Worm (Caenorhabditis elegans): ENCODE measurements around the gene dhhc-8.
A peak's percentile ranks its signal among the peaks of the same experiment; 100 is the strongest.

Gene dhhc-8

ce11 chrIII:13062414-13062965 is 44.9 kb upstream of the dhhc-8 start (continued):
- TF ChIP-seq hlh-6 (tag; optimal IDR thresholded peaks at IDR 0.05) (peak; percentile 50), ceh-48 (tag; optimal IDR thresholded peaks at IDR 0.05) (peak; percentile 54), ahr-1 (tag; optimal IDR thresholded peaks at IDR 0.05) (peak; percentile 68), dmd-4 (tag; optimal IDR thresholded peaks at IDR 0.05; ENCODE audit: borderline replicate concordance) (peak; percentile 88), pros-1 (tag; optimal IDR thresholded peaks at IDR 0.05) (peak; percentile 100), pat-9 (tag; optimal IDR thresholded peaks at IDR 0.05) (peak; percentile 63), hlh-13 (GFP tag; optimal IDR thresholded peaks at IDR 0.05) (peak; percentile 7), ceh-30 (tag; optimal IDR thresholded peaks at IDR 0.05) (peak; percentile 56), Y22D7AL.16 (tag; optimal IDR thresholded peaks at IDR 0.05) (peak; percentile 14), syd-9 (tag; optimal IDR thresholded peaks at IDR 0.05) (peak; percentile 65), fkh-6 (tag; optimal IDR thresholded peaks at IDR 0.05) (no peak), madf-2 (tag; optimal IDR thresholded peaks at IDR 0.05) (peak; percentile 61), nfya-1 (tag; optimal IDR thresholded peaks at IDR 0.05) (peak; percentile 99), nhr-232 (tag; optimal IDR thresholded peaks at IDR 0.05) (peak; percentile 35), unc-3 (GFP tag; conservative IDR thresholded peaks at IDR 0.05) (no peak), unc-3 (tag; optimal IDR thresholded peaks at IDR 0.05) (peak; percentile 79), ets-4 (tag; optimal IDR thresholded peaks at IDR 0.05) (peak; percentile 77), tbx-7 (tag; optimal IDR thresholded peaks at IDR 0.05) (peak; percentile 45), pag-3 (tag; optimal IDR thresholded peaks at IDR 0.05; ENCODE audit: borderline replicate concordance) (peak; percentile 51), F13H6.1 (tag; optimal IDR thresholded peaks at IDR 0.05) (peak; percentile 94), sox-2 (GFP tag; IDR thresholded peaks at IDR 0.05) (peak; percentile 92), pha-4 (tag; optimal IDR thresholded peaks at IDR 0.05) (no peak), mec-3 (tag; optimal IDR thresholded peaks at IDR 0.05; ENCODE audit: borderline replicate concordance) (no peak), hlh-30 (tag; optimal IDR thresholded peaks at IDR 0.05; ENCODE audit: insufficient read depth) (peak; percentile 93), ttx-3 (tag; optimal IDR thresholded peaks at IDR 0.05) (peak; percentile 37), ceh-6 (GFP tag; optimal IDR thresholded peaks at IDR 0.05) (peak; percentile 67), C38D4.7 (GFP tag; optimal IDR thresholded peaks at IDR 0.05) (no peak), tbx-2 (tag; optimal IDR thresholded peaks at IDR 0.05) (peak; percentile 97), fax-1 (tag; optimal IDR thresholded peaks at IDR 0.05) (peak; percentile 74), ceh-45 (GFP tag; IDR thresholded peaks at IDR 0.05) (no peak), K02D7.2 (tag; optimal IDR thresholded peaks at IDR 0.05) (peak; percentile 31), ceh-34 (tag; optimal IDR thresholded peaks at IDR 0.05) (peak; percentile 96), pqm-1 (tag; optimal IDR thresholded peaks at IDR 0.05) (no peak), T23F11.4 (GFP tag; optimal IDR thresholded peaks at IDR 0.05) (peak; percentile 75), ceh-9 (tag; optimal IDR thresholded peaks at IDR 0.05) (no peak)

- TF ChIP-seq F13H6.1 (tag; optimal IDR thresholded peaks at IDR 0.05) (no peak), K02D7.2 (tag; optimal IDR thresholded peaks at IDR 0.05) (no peak), sox-2 (GFP tag; IDR thresholded peaks at IDR 0.05) (no peak), odd-2 (tag; optimal IDR thresholded peaks at IDR 0.05) (no peak), rnt-1 (tag; optimal IDR thresholded peaks at IDR 0.05) (no peak), dmd-4 (tag; optimal IDR thresholded peaks at IDR 0.05; ENCODE audit: borderline replicate concordance) (no peak), Y22D7AL.16 (tag; optimal IDR thresholded peaks at IDR 0.05) (no peak), sox-4 (tag; optimal IDR thresholded peaks at IDR 0.05) (no peak), hlh-15 (tag; optimal IDR thresholded peaks at IDR 0.05) (no peak), C38D4.7 (GFP tag; optimal IDR thresholded peaks at IDR 0.05) (no peak), ceh-31 (tag; optimal IDR thresholded peaks at IDR 0.05) (no peak), hlh-13 (GFP tag; optimal IDR thresholded peaks at IDR 0.05) (no peak)
These were observed 44.4 kb upstream of the dhhc-8 start for ce11 chrIII:13062989-13063388.
